Worm (Caenorhabditis elegans): ENCODE measurements around the gene gpn-1.

- TF ChIP-seq ref-2 (tag; optimal IDR thresholded peaks at IDR 0.05) (no peak), tbx-7 (tag; optimal IDR thresholded peaks at IDR 0.05) (no peak), unc-86 (tag; optimal IDR thresholded peaks at IDR 0.05) (no peak), sdc-2 (tag; optimal IDR thresholded peaks at IDR 0.05) (no peak), mec-3 (tag; optimal IDR thresholded peaks at IDR 0.05; ENCODE audit: borderline replicate concordance) (no peak), ama-1 (optimal IDR thresholded peaks at IDR 0.05) (no peak), dve-1 (tag; optimal IDR thresholded peaks at IDR 0.05) (no peak), pqm-1 (tag; optimal IDR thresholded peaks at IDR 0.05) (no peak), che-1 (tag; optimal IDR thresholded peaks at IDR 0.05) (no peak), dmd-4 (tag; optimal IDR thresholded peaks at IDR 0.05; ENCODE audit: borderline replicate concordance) (no peak), tbx-2 (tag; optimal IDR thresholded peaks at IDR 0.05) (no peak), ceh-6 (GFP tag; optimal IDR thresholded peaks at IDR 0.05) (no peak), fkh-10 (GFP tag; optimal IDR thresholded peaks at IDR 0.05) (no peak)
Observed at ce11 chrX:15706108-15706676, 24.7 kb downstream of the gpn-1 start.
